Worm (Caenorhabditis elegans): ENCODE measurements around the gene F25B3.5.

ce11 chrV:9618919-9619318 is 48.8 kb upstream of the F25B3.5 start, which contains the start of gene idpc-7:
- TF ChIP-seq pqm-1 (tag; optimal IDR thresholded peaks at IDR 0.05) = no peak
- TF ChIP-seq ceh-48 (tag; optimal IDR thresholded peaks at IDR 0.05) = no peak
